Worm (Caenorhabditis elegans) whole organism, L3 larva: Measurements from ENCODE around the gene nhr-138.

Source experiments
- mdl-1 ChIP-seq: fragments of 150-350 bp; optimal IDR thresholded peaks from 2 replicates; lab custom pipeline; 2014; ENCODE audit warnings: missing biosample characterization, missing genetic modification characterization
- nhr-12 ChIP-seq: fragments of 150-350 bp; optimal IDR thresholded peaks from 2 replicates; lab custom pipeline; 2014; ENCODE audit warnings: missing biosample characterization, missing genetic modification characterization

DNA sequence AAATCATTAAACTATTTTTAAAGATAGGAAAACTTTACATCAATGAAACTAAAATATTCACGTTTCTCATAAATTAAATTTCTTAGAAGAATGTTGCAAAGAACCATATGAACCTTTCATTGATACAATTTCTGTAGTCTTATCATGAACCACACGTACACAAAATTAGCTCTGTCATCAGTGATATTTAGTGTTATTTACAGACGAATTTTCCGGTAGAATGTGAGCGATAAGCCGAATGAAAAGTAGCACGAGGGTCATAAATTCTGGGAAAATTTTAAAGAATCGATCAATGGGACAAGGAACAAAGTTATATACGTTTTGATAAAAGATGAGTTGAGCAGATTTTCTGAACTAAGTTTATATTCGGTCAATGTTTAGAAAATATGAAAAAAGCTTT is 48.5 kb upstream of the nhr-138 start:
- TF ChIP-seq nhr-12 (tag; lab: Kevin White, UChicago) (no peak), mdl-1 (no peak)
